Worm (Caenorhabditis elegans): Measurements from ENCODE around the gene F58E6.6.

DNA sequence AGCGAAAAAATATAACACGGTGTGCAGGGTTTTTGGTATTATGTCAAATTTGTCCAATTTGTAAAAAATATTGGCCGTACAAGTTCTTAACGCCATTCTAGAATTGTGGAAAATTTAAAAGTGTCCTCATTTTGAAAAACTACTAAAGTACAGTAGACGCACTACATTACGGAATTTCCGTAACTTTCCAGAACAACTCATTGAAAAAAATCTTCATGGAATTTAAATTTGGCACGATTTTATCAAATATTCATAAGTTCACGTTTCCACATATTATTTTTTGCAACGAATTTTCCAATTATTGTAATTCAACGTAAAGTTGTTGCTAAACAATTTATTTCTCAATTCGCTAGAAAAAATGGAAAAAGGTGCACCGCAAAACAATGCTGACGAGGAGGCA lies 37.9 kb downstream of the F58E6.6 start, which contains the start of gene F40F9.3:
- TF ChIP-seq lin-11 (tag; optimal IDR thresholded peaks at IDR 0.05) (no peak), ets-4 (tag; optimal IDR thresholded peaks at IDR 0.05) (no peak), lim-6 (tag; optimal IDR thresholded peaks at IDR 0.05) (no peak), hlh-30 (tag; optimal IDR thresholded peaks at IDR 0.05; ENCODE audit: insufficient read depth) (no peak), elt-2 (tag; optimal IDR thresholded peaks at IDR 0.05) (no peak), npax-4 (tag; optimal IDR thresholded peaks at IDR 0.05) (no peak), pqm-1 (tag; optimal IDR thresholded peaks at IDR 0.05) (no peak), ceh-45 (GFP tag; IDR thresholded peaks at IDR 0.05) (no peak), sox-4 (tag; optimal IDR thresholded peaks at IDR 0.05) (no peak)

Data from whole organism, late embryonic.